Worm (Caenorhabditis elegans) whole organism, late embryonic: ENCODE data around the gene sulp-3.

Experiments used
- C08G9.2 ChIP-seq: sonication (generic microtip); optimal IDR thresholded peaks from 2 replicates; lab custom pipeline; 2016; ENCODE audit warnings: mild to moderate bottlenecking, missing genetic modification characterization, moderate library complexity, missing compliant biosample characterization
- F13H6.1 ChIP-seq: sonication (generic microtip); optimal IDR thresholded peaks from 2 replicates; lab custom pipeline; 2016; ENCODE audit warnings: missing genetic modification characterization, missing compliant biosample characterization
- K09A11.1 ChIP-seq: sonication (generic microtip); optimal IDR thresholded peaks from 2 replicates; lab custom pipeline; 2017; ENCODE audit warnings: antibody characterized with exemption, mild to moderate bottlenecking, missing genetic modification characterization, missing compliant biosample characterization; ENCODE audit not compliant: insufficient read depth
- T23F11.4 ChIP-seq: fragments of 200-800 bp; sonication (Bioruptor generic); optimal IDR thresholded peaks from 2 replicates; lab custom pipeline; 2018; ENCODE audit warnings: mild to moderate bottlenecking, missing genetic modification characterization, missing compliant biosample characterization
- Y22D7AL.16 ChIP-seq: sonication (generic microtip); optimal IDR thresholded peaks from 2 replicates; lab custom pipeline; 2016; ENCODE audit warnings: missing genetic modification characterization, missing compliant biosample characterization
- ceh-14 ChIP-seq: sonication (generic microtip); optimal IDR thresholded peaks from 2 replicates; lab custom pipeline; 2016; ENCODE audit warnings: missing genotype, missing genetic modification characterization, missing compliant biosample characterization
- ceh-19 ChIP-seq: fragments of 200-800 bp; sonication (Bioruptor generic); optimal IDR thresholded peaks from 2 replicates; lab custom pipeline; 2018; ENCODE audit warnings: mild to moderate bottlenecking, missing genetic modification characterization, missing compliant biosample characterization
- ceh-2 ChIP-seq: sonication (generic microtip); optimal IDR thresholded peaks from 2 replicates; lab custom pipeline; 2016; ENCODE audit warnings: missing genotype, missing genetic modification characterization, missing compliant biosample characterization
- ceh-24 ChIP-seq: sonication (generic microtip); optimal IDR thresholded peaks from 2 replicates; lab custom pipeline; 2016; ENCODE audit warnings: mild to moderate bottlenecking, missing genetic modification characterization, missing compliant biosample characterization
- ceh-31 ChIP-seq: sonication (generic microtip); optimal IDR thresholded peaks from 2 replicates; lab custom pipeline; 2016; ENCODE audit warnings: missing genetic modification characterization, missing compliant biosample characterization
- ceh-34 ChIP-seq: sonication (generic microtip); optimal IDR thresholded peaks from 2 replicates; lab custom pipeline; 2016; ENCODE audit warnings: mild to moderate bottlenecking, missing genetic modification characterization, missing compliant biosample characterization
- ceh-45 ChIP-seq: fragments of 200-800 bp; sonication (Bioruptor generic); IDR thresholded peaks from 2 replicates; pipeline ENCODE4 v1.3.6; 2022; ENCODE audit warnings: missing genetic modification reagents, missing genetic modification characterization, missing compliant biosample characterization
- ceh-48 ChIP-seq: sonication (generic microtip); optimal IDR thresholded peaks from 2 replicates; lab custom pipeline; 2016; ENCODE audit warnings: missing genetic modification characterization, inconsistent platforms, missing compliant biosample characterization
- che-1 ChIP-seq: sonication (generic microtip); optimal IDR thresholded peaks from 2 replicates; lab custom pipeline; 2016; ENCODE audit warnings: mild to moderate bottlenecking, missing genetic modification characterization, missing compliant biosample characterization
- dve-1 ChIP-seq: sonication (generic microtip); optimal IDR thresholded peaks from 2 replicates; lab custom pipeline; 2017; ENCODE audit warnings: antibody characterized with exemption, mild to moderate bottlenecking, missing genetic modification characterization, missing compliant biosample characterization
- elt-2 ChIP-seq: sonication (generic microtip); optimal IDR thresholded peaks from 2 replicates; lab custom pipeline; 2016; ENCODE audit warnings: missing genetic modification reagents, missing genetic modification characterization, missing compliant biosample characterization
- fkh-6 ChIP-seq: sonication (generic microtip); optimal IDR thresholded peaks from 2 replicates; lab custom pipeline; 2016; ENCODE audit warnings: missing genetic modification characterization, missing compliant biosample characterization
- gmeb-2 ChIP-seq: sonication (generic microtip); optimal IDR thresholded peaks from 2 replicates; lab custom pipeline; 2016; ENCODE audit warnings: missing genetic modification characterization, inconsistent platforms, missing compliant biosample characterization
- hlh-13 ChIP-seq: fragments of 200-800 bp; sonication (Bioruptor generic); optimal IDR thresholded peaks from 2 replicates; lab custom pipeline; 2018; ENCODE audit warnings: mild to moderate bottlenecking, missing genetic modification characterization, missing compliant biosample characterization
- hlh-30 ChIP-seq: sonication (generic microtip); optimal IDR thresholded peaks from 2 replicates; lab custom pipeline; 2017; ENCODE audit warnings: antibody characterized with exemption, missing genetic modification characterization, missing compliant biosample characterization; ENCODE audit not compliant: insufficient read depth
- hlh-6 ChIP-seq: sonication (generic microtip); optimal IDR thresholded peaks from 2 replicates; lab custom pipeline; 2016; ENCODE audit warnings: missing genotype, missing genetic modification characterization, missing compliant biosample characterization
- hlh-8 ChIP-seq: sonication (generic microtip); optimal IDR thresholded peaks from 2 replicates; lab custom pipeline; 2016; ENCODE audit warnings: missing genotype, missing genetic modification characterization, missing compliant biosample characterization
- lin-11 ChIP-seq: fragments of 200-800 bp; sonication (Bioruptor generic); optimal IDR thresholded peaks from 2 replicates; lab custom pipeline; 2018; ENCODE audit warnings: mild to moderate bottlenecking, missing genetic modification characterization, missing compliant biosample characterization
- nhr-11 ChIP-seq: fragments of 150-350 bp; optimal IDR thresholded peaks from 2 replicates; lab custom pipeline; 2014; ENCODE audit warnings: missing biosample characterization, missing genetic modification characterization
- nhr-232 ChIP-seq: sonication (generic microtip); optimal IDR thresholded peaks from 2 replicates; lab custom pipeline; 2016; ENCODE audit warnings: missing genetic modification characterization, missing compliant biosample characterization
- odd-2 ChIP-seq: sonication (generic microtip); optimal IDR thresholded peaks from 2 replicates; lab custom pipeline; 2017; ENCODE audit warnings: antibody characterized with exemption, mild to moderate bottlenecking, missing genetic modification characterization, missing compliant biosample characterization
- pat-9 ChIP-seq: fragments of 200-800 bp; sonication (Bioruptor generic); optimal IDR thresholded peaks from 2 replicates; lab custom pipeline; 2018; ENCODE audit warnings: mild to moderate bottlenecking, missing genetic modification characterization, moderate library complexity, missing compliant biosample characterization
- pax-1 ChIP-seq: fragments of 150-350 bp; optimal IDR thresholded peaks from 2 replicates; lab custom pipeline; 2014; ENCODE audit warnings: missing biosample characterization, missing genetic modification characterization
- pha-2 ChIP-seq: sonication (generic microtip); optimal IDR thresholded peaks from 2 replicates; lab custom pipeline; 2017; ENCODE audit warnings: mild to moderate bottlenecking, missing genetic modification characterization, missing compliant biosample characterization
- pha-4 ChIP-seq: fragments of 150-350 bp; optimal IDR thresholded peaks from 2 replicates; lab custom pipeline; 2018; ENCODE audit warnings: missing biosample characterization, missing genetic modification reagents, missing genetic modification characterization
- pros-1 ChIP-seq: fragments of 150-350 bp; optimal IDR thresholded peaks from 2 replicates; lab custom pipeline; 2014; ENCODE audit warnings: missing biosample characterization, missing genetic modification reagents, missing genetic modification characterization
- rnt-1 ChIP-seq: sonication (generic microtip); optimal IDR thresholded peaks from 2 replicates; lab custom pipeline; 2016; ENCODE audit warnings: missing genetic modification characterization, missing compliant biosample characterization
- sdc-2 ChIP-seq: sonication (generic microtip); optimal IDR thresholded peaks from 2 replicates; lab custom pipeline; 2016; ENCODE audit warnings: missing genotype, missing genetic modification characterization, missing compliant biosample characterization
- sox-2 ChIP-seq: fragments of 200-800 bp; sonication (Bioruptor generic); IDR thresholded peaks from 2 replicates; pipeline ENCODE4 v1.3.6; 2022; ENCODE audit warnings: missing genetic modification reagents, missing genetic modification characterization, missing compliant biosample characterization
- syd-9 ChIP-seq: sonication (generic microtip); optimal IDR thresholded peaks from 2 replicates; lab custom pipeline; 2016; ENCODE audit warnings: mild to moderate bottlenecking, missing genetic modification characterization, moderate library complexity, missing compliant biosample characterization
- tbx-7 ChIP-seq: sonication (generic microtip); optimal IDR thresholded peaks from 2 replicates; lab custom pipeline; 2016; ENCODE audit warnings: missing genotype, missing genetic modification characterization, missing compliant biosample characterization
- ttx-3 ChIP-seq: sonication (generic microtip); optimal IDR thresholded peaks from 2 replicates; lab custom pipeline; 2016; ENCODE audit warnings: missing genetic modification reagents, missing genetic modification characterization, missing compliant biosample characterization
- unc-3 ChIP-seq, 2 experiments: fragments of 200-800 bp in 1 of 2; sonication (Bioruptor generic) in 1 of 2; sonication (generic microtip) in 1 of 2; conservative IDR thresholded peaks in 1 of 2; optimal IDR thresholded peaks in 1 of 2; 2 replicates each; pipeline versions ENCODE4 v1.3.6 to Lab custom; 2016 to 2022; ENCODE audit warnings: missing compliant biosample characterization in 2 of 2, missing genetic modification characterization in 2 of 2, missing genetic modification reagents in 1 of 2
- unc-42 ChIP-seq: sonication (generic microtip); optimal IDR thresholded peaks from 2 replicates; lab custom pipeline; 2016; ENCODE audit warnings: missing genotype, missing genetic modification characterization, missing compliant biosample characterization
- unc-55 ChIP-seq: sonication (generic microtip); optimal IDR thresholded peaks from 2 replicates; lab custom pipeline; 2017; ENCODE audit warnings: missing biosample characterization, missing genetic modification reagents, missing genetic modification characterization
- unc-86 ChIP-seq: sonication (generic microtip); optimal IDR thresholded peaks from 2 replicates; lab custom pipeline; 2016; ENCODE audit warnings: missing genetic modification characterization, missing compliant biosample characterization
- zip-5 ChIP-seq: sonication (generic microtip); optimal IDR thresholded peaks from 2 replicates; lab custom pipeline; 2016; ENCODE audit warnings: missing genetic modification characterization, missing compliant biosample characterization

Gene sulp-3

ce11 chrX:8367553-8367952 is 40.6 kb downstream of the sulp-3 start, which contains the start of gene F40B5.2:
F40B5.2 (plus strand) TSS chrX:8367853.
- TF ChIP-seq sox-2 (GFP tag; lab: Robert Waterston, UW): no peak
- no peak for TF ChIP-seq ceh-2 (tag; lab: Kevin White, UChicago)
- no peak for TF ChIP-seq rnt-1 (tag; lab: Kevin White, UChicago)
- no peak for TF ChIP-seq tbx-7
- no peak for TF ChIP-seq hlh-8 (tag; lab: Kevin White, UChicago)
- no peak for TF ChIP-seq fkh-6 (tag; lab: Kevin White, UChicago)
- no peak for TF ChIP-seq lin-11 (tag; lab: Kevin White, UChicago)
- TF ChIP-seq Y22D7AL.16 (tag; lab: Kevin White, UChicago): no peak
- no peak for TF ChIP-seq ceh-14 (tag; lab: Kevin White, UChicago)
- no peak for TF ChIP-seq odd-2
- no peak for TF ChIP-seq ceh-34 (tag; lab: Kevin White, UChicago)

- no peak for TF ChIP-seq hlh-13
- TF ChIP-seq unc-86 (tag; lab: Kevin White, UChicago): no peak
- no peak for TF ChIP-seq unc-42 (tag; lab: Kevin White, UChicago)
- no peak for TF ChIP-seq ceh-45 (GFP tag; lab: Robert Waterston, UW)
- no peak for TF ChIP-seq hlh-6
- TF ChIP-seq sdc-2 (tag; lab: Kevin White, UChicago): no peak
- no peak for TF ChIP-seq syd-9
- no peak for TF ChIP-seq ceh-48
- TF ChIP-seq zip-5 (tag; lab: Kevin White, UChicago): no peak
- TF ChIP-seq unc-3 (GFP tag; conservative IDR thresholded peaks at IDR 0.05; lab: Robert Waterston, UW): no peak
- no peak for TF ChIP-seq unc-3 (tag; optimal IDR thresholded peaks at IDR 0.05; lab: Kevin White, UChicago)
- TF ChIP-seq pax-1 (tag; lab: Kevin White, UChicago): no peak
- TF ChIP-seq ceh-31 (tag; lab: Kevin White, UChicago): no peak
- no peak for TF ChIP-seq sox-2 (GFP tag; lab: Robert Waterston, UW)
- no peak for TF ChIP-seq nhr-232 (tag; lab: Kevin White, UChicago)
Observed at ce11 chrX:8362379-8362778, 45.8 kb downstream of the sulp-3 start.

ce11 chrX:8356305-8356704 is 51.9 kb downstream of the sulp-3 start:
- TF ChIP-seq dve-1 (tag; lab: Kevin White, UChicago): no peak
- no peak for TF ChIP-seq gmeb-2 (tag; lab: Kevin White, UChicago)
- no peak for TF ChIP-seq ttx-3 (tag; lab: Kevin White, UChicago)
- TF ChIP-seq ceh-34 (tag; lab: Kevin White, UChicago): no peak
- no peak for TF ChIP-seq C08G9.2 (tag; lab: Kevin White, UChicago)
- TF ChIP-seq pat-9 (tag; lab: Kevin White, UChicago): no peak
- no peak for TF ChIP-seq pha-4 (tag; lab: Kevin White, UChicago)
- no peak for TF ChIP-seq tbx-7
- TF ChIP-seq rnt-1 (tag; lab: Kevin White, UChicago): no peak
- no peak for TF ChIP-seq F13H6.1 (tag; lab: Kevin White, UChicago)
- no peak for TF ChIP-seq pros-1 (tag; lab: Kevin White, UChicago)

DNA sequence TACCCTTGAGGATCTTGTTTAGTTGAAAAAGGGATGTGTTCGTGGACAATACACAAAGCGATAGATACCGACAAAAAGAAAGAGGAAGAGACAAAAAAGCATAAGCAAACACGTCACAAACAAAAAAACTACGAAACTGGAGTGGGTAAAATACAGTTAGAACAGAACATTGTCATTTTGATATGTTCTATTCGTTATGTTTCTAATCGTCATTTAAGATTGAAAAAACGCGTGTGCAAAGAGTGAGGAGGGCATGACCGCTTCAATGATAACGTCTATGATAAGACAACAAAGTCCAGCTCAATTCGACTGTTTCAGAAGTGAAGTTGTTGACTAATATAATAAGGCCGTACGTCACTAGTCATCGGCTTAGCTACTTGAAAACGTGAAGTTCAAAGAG is 52.8 kb downstream of the sulp-3 start:
- no peak for TF ChIP-seq T23F11.4 (GFP tag; lab: Kevin White, UChicago)
- TF ChIP-seq syd-9: no peak
- no peak for TF ChIP-seq ceh-34 (tag; lab: Kevin White, UChicago)
- TF ChIP-seq unc-42 (tag; lab: Kevin White, UChicago): no peak
- no peak for TF ChIP-seq pha-2
- no peak for TF ChIP-seq nhr-232 (tag; lab: Kevin White, UChicago)
- TF ChIP-seq odd-2: no peak
- no peak for TF ChIP-seq unc-86 (tag; lab: Kevin White, UChicago)
- TF ChIP-seq K09A11.1 (tag; lab: Kevin White, UChicago): no peak
- no peak for TF ChIP-seq hlh-6
- no peak for TF ChIP-seq ceh-24 (tag; lab: Kevin White, UChicago)
- TF ChIP-seq che-1: no peak
- TF ChIP-seq lin-11 (tag; lab: Kevin White, UChicago): no peak
- TF ChIP-seq ceh-19 (GFP tag; lab: Kevin White, UChicago): no peak
- no peak for TF ChIP-seq pha-4 (tag; lab: Kevin White, UChicago)
- no peak for TF ChIP-seq elt-2 (tag; lab: Kevin White, UChicago)
- no peak for TF ChIP-seq unc-55 (GFP tag; lab: Kevin White, UChicago)
- TF ChIP-seq ceh-2 (tag; lab: Kevin White, UChicago): no peak
- TF ChIP-seq hlh-30 (tag; lab: Kevin White, UChicago): no peak
- no peak for TF ChIP-seq nhr-11 (tag; lab: Kevin White, UChicago)
